Worm (Caenorhabditis elegans) whole organism, L4/young adult: ENCODE data around the gene elf-1.

ENCODE experiments used
- W03F9.2 ChIP-seq: fragments of 150-350 bp; optimal IDR thresholded peaks from 2 replicates; lab custom pipeline; 2014; ENCODE audit warnings: missing biosample characterization, missing genetic modification characterization
- dao-5 ChIP-seq: sonication (generic microtip); optimal IDR thresholded peaks from 2 replicates; lab custom pipeline; 2016; ENCODE audit warnings: missing genotype, missing genetic modification characterization, moderate library complexity, missing compliant biosample characterization
- him-1 ChIP-seq: sonication (generic microtip); optimal IDR thresholded peaks from 2 replicates; lab custom pipeline; 2016; ENCODE audit warnings: missing genotype, missing genetic modification reagents, missing genetic modification characterization, missing compliant biosample characterization

DNA sequence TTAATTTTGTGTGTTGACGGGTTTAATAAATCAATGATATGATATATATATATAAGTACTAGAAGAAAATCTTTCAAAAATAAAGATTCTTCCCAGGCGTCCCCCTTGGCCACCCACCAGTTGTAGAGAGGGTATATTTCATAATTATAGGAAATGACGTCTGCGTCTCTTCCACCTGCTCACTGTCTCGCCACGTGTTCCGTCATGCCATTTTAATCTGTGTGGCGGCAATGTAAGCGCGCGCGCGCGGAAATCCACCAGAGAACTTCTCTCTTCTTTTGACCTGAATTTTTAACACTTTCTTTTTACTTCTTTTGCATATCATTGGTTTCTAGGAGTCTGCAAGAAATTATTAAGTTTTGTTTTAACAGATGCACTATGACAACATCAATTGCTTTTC lies 34.6 kb upstream of the elf-1 start:
- TF ChIP-seq dao-5 (no peak), him-1 (tag; lab: Kevin White, UChicago) (no peak), W03F9.2 (tag; lab: Kevin White, UChicago) (no peak)
